Fruit fly (Drosophila melanogaster) whole organism, wandering third instar larva: ENCODE data around the gene CG7950.
A peak's percentile ranks its signal among the peaks of the same experiment; 100 is the strongest.

ENCODE experiments used
- Abd-B ChIP-seq: fragments of >200 bp; optimal IDR thresholded peaks from 2 replicates; lab custom pipeline; 2017; ENCODE audit warnings: missing biosample characterization, missing genetic modification characterization
- CG32264 ChIP-seq: fragments of 200-800 bp; sonication (Bioruptor generic); optimal IDR thresholded peaks from 2 replicates; lab custom pipeline; 2016; ENCODE audit warnings: missing biosample characterization, missing genetic modification characterization
- CG9705 ChIP-seq: fragments of 200-800 bp; sonication (Bioruptor generic); optimal IDR thresholded peaks from 2 replicates; lab custom pipeline; 2018; ENCODE audit warnings: missing biosample characterization, mild to moderate bottlenecking, missing genetic modification characterization
- CrebA ChIP-seq: fragments of 200-800 bp; sonication (Bioruptor generic); optimal IDR thresholded peaks from 2 replicates; lab custom pipeline; 2016; ENCODE audit warnings: missing biosample characterization, mild to moderate bottlenecking, missing genetic modification characterization, borderline replicate concordance
- Dfd ChIP-seq: fragments of >200 bp; optimal IDR thresholded peaks from 2 replicates; lab custom pipeline; 2017; ENCODE audit warnings: missing biosample characterization, missing genetic modification characterization
- Dif ChIP-seq: fragments of 200-275, 200-300 bp; sonication (Bioruptor generic); optimal IDR thresholded peaks from 2 replicates; lab custom pipeline; 2018; ENCODE audit warnings: missing biosample characterization, missing genetic modification characterization; ENCODE audit not compliant: partially characterized antibody
- GATAd ChIP-seq: sonication (Bioruptor generic); optimal IDR thresholded peaks from 2 replicates; lab custom pipeline; 2016; ENCODE audit warnings: missing biosample characterization, missing genetic modification characterization
- HLH106 ChIP-seq: fragments of 200-800 bp; optimal IDR thresholded peaks from 3 replicates; lab custom pipeline; 2019; ENCODE audit warnings: missing biosample characterization, mild to moderate bottlenecking, missing genetic modification characterization, moderate library complexity
- Hnf4 ChIP-seq: fragments of 200-800 bp; sonication (Bioruptor generic); optimal IDR thresholded peaks from 2 replicates; lab custom pipeline; 2016; ENCODE audit warnings: missing biosample characterization, mild to moderate bottlenecking, missing genetic modification characterization
- Hr78 ChIP-seq: fragments of >200 bp; optimal IDR thresholded peaks from 2 replicates; lab custom pipeline; 2017; ENCODE audit warnings: missing biosample characterization, missing genetic modification characterization
- Hr83 ChIP-seq: fragments of 200-300 bp; sonication (Bioruptor generic); optimal IDR thresholded peaks from 2 replicates; lab custom pipeline; 2016; ENCODE audit warnings: missing biosample characterization, mild to moderate bottlenecking, missing genetic modification characterization, moderate library complexity; ENCODE audit not compliant: poor library complexity, severe bottlenecking
- Jra ChIP-seq: sonication (Bioruptor generic); optimal IDR thresholded peaks from 2 replicates; lab custom pipeline; 2016; ENCODE audit warnings: missing biosample characterization, missing genetic modification characterization
- Mio ChIP-seq: sonication (Bioruptor generic); optimal IDR thresholded peaks from 2 replicates; lab custom pipeline; 2016; ENCODE audit warnings: missing biosample characterization, missing genetic modification characterization
- Myc ChIP-seq: fragments of >200 bp; optimal IDR thresholded peaks from 2 replicates; lab custom pipeline; 2017
- N ChIP-seq: fragments of >200 bp; optimal IDR thresholded peaks from 2 replicates; lab custom pipeline; 2018; ENCODE audit warnings: missing biosample characterization, missing external identifiers, missing genetic modification characterization
- OdsH ChIP-seq: fragments of 200-800 bp; sonication (Bioruptor generic); optimal IDR thresholded peaks from 2 replicates; lab custom pipeline; 2016; ENCODE audit warnings: missing biosample characterization, mild to moderate bottlenecking, missing genetic modification characterization
- Rel ChIP-seq, 2 experiments: fragments of 200-800 bp; sonication (Bioruptor generic) in 1 of 2; optimal IDR thresholded peaks; 2 replicates in 1 of 2; 3 replicates in 1 of 2; lab custom pipeline; 2016 to 2019; ENCODE audit warnings: mild to moderate bottlenecking in 2 of 2, missing biosample characterization in 2 of 2, missing genetic modification characterization in 2 of 2, moderate library complexity in 1 of 2
- Sp1 ChIP-seq: fragments of 200-800 bp; sonication (Bioruptor generic); optimal IDR thresholded peaks from 3 replicates; lab custom pipeline; 2019; ENCODE audit warnings: missing biosample characterization, mild to moderate bottlenecking, missing genetic modification characterization, moderate library complexity
- Vsx2 ChIP-seq: fragments of 200-300, 225-300 bp; sonication (Bioruptor generic); optimal IDR thresholded peaks from 2 replicates; lab custom pipeline; 2018; ENCODE audit warnings: missing biosample characterization, missing genetic modification characterization; ENCODE audit not compliant: partially characterized antibody
- br ChIP-seq: fragments of 200-800 bp; sonication (Bioruptor generic); optimal IDR thresholded peaks from 2 replicates; lab custom pipeline; 2016; ENCODE audit warnings: missing biosample characterization, missing genetic modification characterization
- brk ChIP-seq: fragments of 200-800 bp; sonication (Bioruptor generic); optimal IDR thresholded peaks from 2 replicates; lab custom pipeline; 2016; ENCODE audit warnings: missing biosample characterization, mild to moderate bottlenecking, missing genetic modification characterization
- dl ChIP-seq, 2 experiments: fragments of 175-275, 200-275 bp in 1 of 2; fragments of 200-275 bp in 1 of 2; sonication (Bioruptor generic); optimal IDR thresholded peaks; lab custom pipeline; 2018; ENCODE audit warnings: mild to moderate bottlenecking in 2 of 2, missing biosample characterization in 2 of 2, missing genetic modification characterization in 2 of 2, moderate library complexity in 2 of 2; ENCODE audit not compliant: partially characterized antibody in 2 of 2, insufficient read depth in 1 of 2
- dmrt93B ChIP-seq: fragments of 200-800 bp; sonication (Bioruptor generic); optimal IDR thresholded peaks from 2 replicates; lab custom pipeline; 2018; ENCODE audit warnings: missing biosample characterization, mild to moderate bottlenecking, missing genetic modification characterization
- dsf ChIP-seq: sonication (Bioruptor generic); optimal IDR thresholded peaks from 2 replicates; lab custom pipeline; 2016; ENCODE audit warnings: missing biosample characterization, missing genetic modification characterization, borderline replicate concordance
- ey ChIP-seq: fragments of 200-800 bp; sonication (Bioruptor generic); optimal IDR thresholded peaks from 2 replicates; lab custom pipeline; 2016; ENCODE audit warnings: missing biosample characterization, missing genetic modification characterization
- foxo ChIP-seq, 2 experiments: fragments of 200-800 bp; sonication (Bioruptor generic); optimal IDR thresholded peaks; 2 replicates in 1 of 2; 3 replicates in 1 of 2; lab custom pipeline; 2016 to 2017; ENCODE audit warnings: missing biosample characterization in 2 of 2, missing genetic modification characterization in 2 of 2
- fru ChIP-seq: fragments of 200-800 bp; sonication (Bioruptor generic); optimal IDR thresholded peaks from 3 replicates; lab custom pipeline; 2016; ENCODE audit warnings: missing biosample characterization, mild to moderate bottlenecking, missing genetic modification characterization
- h ChIP-seq: fragments of 200-800 bp; sonication (Bioruptor generic); optimal IDR thresholded peaks from 3 replicates; lab custom pipeline; 2016; ENCODE audit warnings: missing biosample characterization, mild to moderate bottlenecking, missing genetic modification characterization
- jim ChIP-seq: fragments of 175-275, 200-325 bp; sonication (Bioruptor generic); optimal IDR thresholded peaks from 2 replicates; lab custom pipeline; 2016; ENCODE audit warnings: missing biosample characterization, mild to moderate bottlenecking, missing genetic modification characterization
- lola ChIP-seq: fragments of >200 bp; optimal IDR thresholded peaks from 2 replicates; lab custom pipeline; 2017; ENCODE audit warnings: missing biosample characterization, missing genetic modification characterization
- pan ChIP-seq: fragments of >200 bp; optimal IDR thresholded peaks from 2 replicates; lab custom pipeline; 2017
- psq ChIP-seq: fragments of 200-800 bp; sonication (Bioruptor generic); optimal IDR thresholded peaks from 3 replicates; lab custom pipeline; 2017; ENCODE audit warnings: missing biosample characterization, mild to moderate bottlenecking, missing genetic modification characterization, moderate library complexity
- rgr ChIP-seq: fragments of 200-800 bp; sonication (Bioruptor generic); optimal IDR thresholded peaks from 3 replicates; lab custom pipeline; 2016; ENCODE audit warnings: missing biosample characterization, mild to moderate bottlenecking, missing genetic modification characterization
- sage ChIP-seq: fragments of 200-800 bp; sonication (Bioruptor generic); optimal IDR thresholded peaks from 2 replicates; lab custom pipeline; 2016; ENCODE audit warnings: missing biosample characterization, mild to moderate bottlenecking, missing genetic modification characterization
- sv ChIP-seq: fragments of 200-800 bp; sonication (Bioruptor generic); optimal IDR thresholded peaks from 3 replicates; lab custom pipeline; 2016; ENCODE audit warnings: missing biosample characterization, missing genetic modification characterization
- tai ChIP-seq: sonication (Bioruptor generic); optimal IDR thresholded peaks from 2 replicates; lab custom pipeline; 2016; ENCODE audit warnings: missing biosample characterization, missing genetic modification characterization
- usp ChIP-seq: fragments of >200 bp; optimal IDR thresholded peaks from 2 replicates; lab custom pipeline; 2017; ENCODE audit warnings: missing biosample characterization, missing genetic modification characterization
- woc ChIP-seq: sonication (Bioruptor generic); optimal IDR thresholded peaks from 2 replicates; lab custom pipeline; 2016; ENCODE audit warnings: missing biosample characterization, mild to moderate bottlenecking, missing genetic modification characterization

CG7950 gene

dm6 chr3R:30061154-30061482, 4.5 kb downstream of the CG7950 start:
- TF ChIP-seq brk (GFP tag; lab: Kevin White, UChicago) (peak; percentile 79), psq (GFP tag; lab: Kevin White, UChicago) (peak; percentile 87), Mio (peak; percentile 22), rgr (GFP tag; lab: Kevin White, UChicago) (peak; percentile 92), fru (GFP tag; lab: Kevin White, UChicago) (peak; percentile 95), br (GFP tag; lab: Kevin White, UChicago) (peak; percentile 93), Dif (GFP tag; lab: Kevin White, UChicago) (no peak), woc (GFP tag; lab: Kevin White, UChicago) (peak; percentile 87), Vsx2 (GFP tag; lab: Kevin White, UChicago) (no peak), dmrt93B (GFP tag; lab: Kevin White, UChicago) (peak; percentile 76), GATAd (peak; percentile 60), h (peak; percentile 95), Abd-B (GFP tag; lab: Kevin White, UChicago) (no peak), N (GFP tag; lab: Kevin White, UChicago) (no peak), jim (GFP tag; lab: Kevin White, UChicago) (no peak), usp (GFP tag; lab: Kevin White, UChicago) (no peak), Rel (GFP tag; optimal IDR thresholded peaks at IDR 0.05; lab: Kevin White, UChicago) (peak; percentile 37), Rel (tag; optimal IDR thresholded peaks at IDR 0.05; lab: Kevin White, UChicago) (peak; percentile 47), Jra (GFP tag; lab: Kevin White, UChicago) (peak; percentile 88), dl (GFP tag; optimal IDR thresholded peaks at IDR 0.05; lab: Kevin White, UChicago; ENCODE audit: insufficient read depth in 1 of 2, partially characterized antibody in 2 of 2) (no peak), tai (GFP tag; lab: Kevin White, UChicago) (peak; percentile 83), Hnf4 (GFP tag; lab: Kevin White, UChicago) (peak; percentile 92), Hr78 (GFP tag; lab: Kevin White, UChicago) (no peak), OdsH (GFP tag; lab: Kevin White, UChicago) (peak; percentile 88), sage (GFP tag; lab: Kevin White, UChicago) (peak; percentile 93), foxo (GFP tag; optimal IDR thresholded peaks at IDR 0.05; lab: Kevin White, UChicago) (peak; percentile 58 to 93), CrebA (GFP tag; lab: Kevin White, UChicago) (no peak), HLH106 (tag; lab: Kevin White, UChicago) (peak; percentile 90), pan (no peak), Myc (lab: Kevin White, UChicago) (no peak), Dfd (GFP tag; lab: Kevin White, UChicago) (no peak), lola (GFP tag; lab: Kevin White, UChicago) (no peak), dsf (GFP tag; lab: Kevin White, UChicago) (no peak), CG9705 (GFP tag; lab: Kevin White, UChicago) (peak; percentile 44), Hr83 (GFP tag; lab: Kevin White, UChicago) (no peak), sv (GFP tag; lab: Kevin White, UChicago) (peak; percentile 40), CG32264 (GFP tag; lab: Kevin White, UChicago) (peak; percentile 91), ey (GFP tag; lab: Kevin White, UChicago) (peak; percentile 93), Sp1 (GFP tag; lab: Kevin White, UChicago) (peak; percentile 89)

dm6 chr3R:30061980-30062379, 5.3 kb downstream of the CG7950 start:
- TF ChIP-seq CG9705 (GFP tag; lab: Kevin White, UChicago), result no peak

- TF ChIP-seq sv (GFP tag; lab: Kevin White, UChicago), result no peak
- TF ChIP-seq br (GFP tag; lab: Kevin White, UChicago), result peak; percentile 7
- TF ChIP-seq h, result peak; percentile 84
These were observed 5.9 kb downstream of the CG7950 start for dm6 chr3R:30062543-30062942.
